Worm (Caenorhabditis elegans): Measurements from ENCODE around the gene F43C11.3.

Gene F43C11.3

ce11 chrII:2332220-2332619 lies 20.9 kb upstream of the F43C11.3 start, which contains the start of gene F43C11.8:
Gene F43C11.8, plus strand, starts transcription at chrII:2332520.
- TF ChIP-seq zip-4 (GFP tag; optimal IDR thresholded peaks at IDR 0.05) = no peak
- no peak for TF ChIP-seq nhr-28 (tag; optimal IDR thresholded peaks at IDR 0.05)

ce11 chrII:2335572-2335971 lies 17.5 kb upstream of the F43C11.3 start, which contains the start of gene F43C11.7:
Gene F43C11.7, plus strand, starts transcription at chrII:2335897.
- TF ChIP-seq fkh-4 (tag; optimal IDR thresholded peaks at IDR 0.05; ENCODE audit: borderline replicate concordance) = no peak
- no peak for TF ChIP-seq aha-1 (tag; optimal IDR thresholded peaks at IDR 0.05)
- no peak for TF ChIP-seq efl-1 (optimal IDR thresholded peaks at IDR 0.05)
- TF ChIP-seq efl-1 (GFP tag; optimal IDR thresholded peaks at IDR 0.05 in 1 of 2) = peak in 1 of 2 experiments; percentile 71
- peak; percentile 30 for TF ChIP-seq nhr-20 (tag; optimal IDR thresholded peaks at IDR 0.05)
- TF ChIP-seq elt-2 (tag; optimal IDR thresholded peaks at IDR 0.05) = peak; percentile 73
- peak; percentile 9 for TF ChIP-seq nhr-71 (tag; optimal IDR thresholded peaks at IDR 0.05)
- peak in 1 of 2 experiments; percentile 20 for TF ChIP-seq lin-35 (GFP tag; optimal IDR thresholded peaks at IDR 0.05)

- TF ChIP-seq sup-37 (GFP tag; optimal IDR thresholded peaks at IDR 0.05) (no peak), fos-1 (tag; optimal IDR thresholded peaks at IDR 0.05) (no peak), ztf-4 (tag; optimal IDR thresholded peaks at IDR 0.05) (no peak), mef-2 (tag; optimal IDR thresholded peaks at IDR 0.05) (no peak), nhr-76 (tag; optimal IDR thresholded peaks at IDR 0.05) (no peak), pag-3 (tag; optimal IDR thresholded peaks at IDR 0.05; ENCODE audit: borderline replicate concordance, insufficient read depth) (no peak), ama-1 (optimal IDR thresholded peaks at IDR 0.05) (no peak), jun-1 (tag; optimal IDR thresholded peaks at IDR 0.05) (no peak), nhr-12 (tag; optimal IDR thresholded peaks at IDR 0.05) (no peak), nhr-20 (tag; optimal IDR thresholded peaks at IDR 0.05) (no peak), F16B12.6 (tag; optimal IDR thresholded peaks at IDR 0.05) (no peak)
These were observed 16.9 kb upstream of the F43C11.3 start for ce11 chrII:2336177-2336576.

- no peak for TF ChIP-seq nhr-12 (tag; optimal IDR thresholded peaks at IDR 0.05)
- no peak for TF ChIP-seq ceh-90 (tag; optimal IDR thresholded peaks at IDR 0.05)
- TF ChIP-seq F16B12.6 (tag; optimal IDR thresholded peaks at IDR 0.05) = peak; percentile 4
- peak; percentile 35 for TF ChIP-seq mep-1 (tag; optimal IDR thresholded peaks at IDR 0.05)
- TF ChIP-seq snu-23 (GFP tag; optimal IDR thresholded peaks at IDR 0.05) = peak; percentile 6
- peak; percentile 34 to 44 for TF ChIP-seq efl-1 (optimal IDR thresholded peaks at IDR 0.05)
- TF ChIP-seq efl-1 (GFP tag; optimal IDR thresholded peaks at IDR 0.05 in 1 of 2) = peak; percentile 18 to 20
- TF ChIP-seq lin-35 (GFP tag; optimal IDR thresholded peaks at IDR 0.05) = peak; percentile 10 to 23
- peak in 1 of 2 experiments; percentile 10 for TF ChIP-seq lsy-2 (tag; optimal IDR thresholded peaks at IDR 0.05)
- TF ChIP-seq lin-14 (GFP tag; optimal IDR thresholded peaks at IDR 0.05) = peak; percentile 61
- no peak for TF ChIP-seq lir-3 (tag; optimal IDR thresholded peaks at IDR 0.05; ENCODE audit: poor library complexity)
- TF ChIP-seq rnt-1 (tag; optimal IDR thresholded peaks at IDR 0.05) = peak; percentile 78
These were observed 12.1 kb upstream of the F43C11.3 start for ce11 chrII:2340974-2341373.

ce11 chrII:2341515-2341914 lies 11.6 kb upstream of the F43C11.3 start, which contains the start of gene enri-1:
Gene enri-1, minus strand, starts transcription at chrII:2341615.
- no peak for TF ChIP-seq hlh-17 (GFP tag; optimal IDR thresholded peaks at IDR 0.05; ENCODE audit: borderline replicate concordance)
- no peak for TF ChIP-seq lir-3 (tag; optimal IDR thresholded peaks at IDR 0.05; ENCODE audit: poor library complexity)

ce11 chrII:2342004-2342479 lies 11.1 kb upstream of the F43C11.3 start, which contains the start of gene F43C11.6:
Gene F43C11.6, plus strand, starts transcription at chrII:2342429.
- no peak for TF ChIP-seq fos-1 (tag; optimal IDR thresholded peaks at IDR 0.05)
- TF ChIP-seq dpl-1 (GFP tag; optimal IDR thresholded peaks at IDR 0.05) = peak; percentile 35 to 76 (median 37)
- TF ChIP-seq ceh-88 (GFP tag; IDR thresholded peaks at IDR 0.05) = no peak
- peak; percentile 7 for TF ChIP-seq swsn-7 (tag; optimal IDR thresholded peaks at IDR 0.05)
- TF ChIP-seq nhr-20 (tag; optimal IDR thresholded peaks at IDR 0.05) = peak; percentile 1
- no peak for TF ChIP-seq mef-2 (tag; optimal IDR thresholded peaks at IDR 0.05)
- TF ChIP-seq sox-4 (tag; optimal IDR thresholded peaks at IDR 0.05) = no peak
- TF ChIP-seq mep-1 (tag; optimal IDR thresholded peaks at IDR 0.05) = no peak
- TF ChIP-seq hlh-4 (tag; optimal IDR thresholded peaks at IDR 0.05) = no peak
- no peak for TF ChIP-seq fkh-10 (GFP tag; optimal IDR thresholded peaks at IDR 0.05)
- no peak for TF ChIP-seq nhr-47 (tag; optimal IDR thresholded peaks at IDR 0.05)
- no peak for TF ChIP-seq nhr-12 (tag; optimal IDR thresholded peaks at IDR 0.05)
- TF ChIP-seq lin-35 (GFP tag; optimal IDR thresholded peaks at IDR 0.05) = peak; percentile 49 to 77
- TF ChIP-seq unc-30 (tag; optimal IDR thresholded peaks at IDR 0.05) = no peak
- TF ChIP-seq Y116A8C.19 (tag; optimal IDR thresholded peaks at IDR 0.05; ENCODE audit: borderline replicate concordance) = no peak
- TF ChIP-seq vab-15 (tag; optimal IDR thresholded peaks at IDR 0.05) = no peak
- TF ChIP-seq elt-2 (tag; optimal IDR thresholded peaks at IDR 0.05) = no peak
- TF ChIP-seq C04F5.9 (tag; optimal IDR thresholded peaks at IDR 0.05) = no peak
- TF ChIP-seq ztf-11 (tag; optimal IDR thresholded peaks at IDR 0.05) = no peak
- TF ChIP-seq egl-13 (tag; optimal IDR thresholded peaks at IDR 0.05) = no peak
- peak; percentile 27 for TF ChIP-seq lin-15B (tag; optimal IDR thresholded peaks at IDR 0.05)

Measured in whole organism, L1 larva.